Fruit fly (Drosophila melanogaster) whole organism, embryonic: ENCODE data around the gene ari-1.

Experiments used
- Atf3 ChIP-seq: fragments of 200-800 bp; sonication (Bioruptor generic); optimal IDR thresholded peaks from 3 replicates; lab custom pipeline; 2016; ENCODE audit warnings: missing biosample characterization, missing genetic modification characterization
- Awh ChIP-seq: fragments of 200-800 bp; sonication (Bioruptor generic); IDR thresholded peaks from 2 replicates; pipeline ENCODE4, ENCODE4 v1.3.6; 2022; ENCODE audit warnings: missing biosample characterization, missing genetic modification characterization
- CG12299 ChIP-seq: fragments of 200-800 bp; sonication (Bioruptor generic); optimal IDR thresholded peaks from 2 replicates; lab custom pipeline; 2018; ENCODE audit warnings: missing biosample characterization, mild to moderate bottlenecking, missing genetic modification characterization
- CG14860 ChIP-seq: fragments of 200-800 bp; sonication (Bioruptor generic); IDR thresholded peaks from 3 replicates; pipeline ENCODE4 v1.3.6; 2022; ENCODE audit warnings: missing biosample characterization, missing genetic modification characterization; ENCODE audit not compliant: partially characterized antibody
- CG15601 ChIP-seq: fragments of 200-800 bp; sonication (Bioruptor generic); optimal IDR thresholded peaks from 3 replicates; lab custom pipeline; 2019; ENCODE audit warnings: missing biosample characterization, mild to moderate bottlenecking, missing genetic modification characterization, moderate library complexity
- CG16815 ChIP-seq: fragments of 200-800 bp; sonication (Bioruptor generic); optimal IDR thresholded peaks from 3 replicates; lab custom pipeline; 2017; ENCODE audit warnings: missing biosample characterization, mild to moderate bottlenecking, missing genetic modification characterization
- CG17328 ChIP-seq: fragments of 200-800 bp; sonication (Bioruptor generic); IDR thresholded peaks from 2 replicates; pipeline ENCODE4 v1.3.6; 2022; ENCODE audit warnings: missing biosample characterization, missing genetic modification characterization
- CG17829 ChIP-seq: fragments of 200-800 bp; optimal IDR thresholded peaks from 2 replicates; lab custom pipeline; 2019; ENCODE audit warnings: missing biosample characterization, mild to moderate bottlenecking, missing genetic modification characterization, moderate library complexity
- CG17912 ChIP-seq: fragments of 200-800 bp; sonication (Bioruptor generic); optimal IDR thresholded peaks from 2 replicates; lab custom pipeline; 2018; ENCODE audit warnings: missing biosample characterization, mild to moderate bottlenecking, missing genetic modification characterization
- CG18619 ChIP-seq: fragments of 200-800 bp; sonication (Bioruptor generic); optimal IDR thresholded peaks from 3 replicates; lab custom pipeline; 2017; ENCODE audit warnings: missing biosample characterization, mild to moderate bottlenecking, missing genetic modification characterization
- CG3065 ChIP-seq: fragments of 200-800 bp; sonication (Bioruptor generic); optimal IDR thresholded peaks from 2 replicates; lab custom pipeline; 2016; ENCODE audit warnings: missing biosample characterization, missing genetic modification characterization
- CG3726 ChIP-seq: fragments of 200-800 bp; sonication (Bioruptor generic); IDR thresholded peaks from 3 replicates; pipeline ENCODE4, ENCODE4 v1.3.6; 2022; ENCODE audit warnings: missing biosample characterization, missing genetic modification characterization
- CG3995 ChIP-seq: fragments of 200-800 bp; sonication (Bioruptor generic); optimal IDR thresholded peaks from 3 replicates; lab custom pipeline; 2016; ENCODE audit warnings: missing biosample characterization, missing genetic modification characterization
- CG6272 ChIP-seq: fragments of 200-800 bp; sonication (Bioruptor generic); IDR thresholded peaks from 2 replicates; pipeline ENCODE4 v1.3.6; 2022; ENCODE audit warnings: missing biosample characterization, missing genetic modification characterization
- CG7556 ChIP-seq: fragments of 200-800 bp; sonication (Bioruptor generic); optimal IDR thresholded peaks from 2 replicates; lab custom pipeline; 2017; ENCODE audit warnings: missing biosample characterization, mild to moderate bottlenecking, missing genetic modification characterization
- CG7987 ChIP-seq: fragments of 200-800 bp; sonication (Bioruptor generic); optimal IDR thresholded peaks from 2 replicates; lab custom pipeline; 2018; ENCODE audit warnings: missing biosample characterization, mild to moderate bottlenecking, missing genetic modification characterization, moderate library complexity
- CG9215 ChIP-seq: fragments of 200-800 bp; sonication (Bioruptor generic); IDR thresholded peaks from 2 replicates; pipeline ENCODE4 v1.3.6; 2022; ENCODE audit warnings: missing biosample characterization, missing genetic modification characterization
- D ChIP-seq, 2 experiments: fragments of 200-800 bp in 1 of 2; fragments of >200 bp in 1 of 2; sonication (Bioruptor generic) in 1 of 2; optimal IDR thresholded peaks; 2 replicates in 1 of 2; 3 replicates in 1 of 2; lab custom pipeline; 2017; ENCODE audit warnings: mild to moderate bottlenecking in 1 of 2, missing biosample characterization in 1 of 2, missing genetic modification characterization in 1 of 2, missing genetic modification reagents in 1 of 2
- Ets97D ChIP-seq: fragments of 200-800 bp; sonication (Bioruptor generic); optimal IDR thresholded peaks from 3 replicates; lab custom pipeline; 2016; ENCODE audit warnings: missing biosample characterization, missing genetic modification characterization
- Fer1 ChIP-seq: fragments of 200-800 bp; sonication (Bioruptor generic); optimal IDR thresholded peaks from 2 replicates; lab custom pipeline; 2017; ENCODE audit warnings: missing biosample characterization, mild to moderate bottlenecking, missing genetic modification characterization
- HLH54F ChIP-seq: fragments of 200-800 bp; sonication (Bioruptor generic); optimal IDR thresholded peaks from 3 replicates; lab custom pipeline; 2016; ENCODE audit warnings: missing biosample characterization, missing genetic modification characterization
- Hr3 ChIP-seq: fragments of 200-800 bp; sonication (Bioruptor generic); optimal IDR thresholded peaks from 3 replicates; lab custom pipeline; 2016; ENCODE audit warnings: missing biosample characterization, missing genetic modification characterization
- Hr78 ChIP-seq, 2 experiments: fragments of 200-800 bp in 1 of 2; fragments of >200 bp in 1 of 2; sonication (Bioruptor generic) in 1 of 2; optimal IDR thresholded peaks; 2 replicates each; lab custom pipeline; 2017 to 2019; ENCODE audit warnings: missing biosample characterization in 2 of 2, missing genetic modification characterization in 2 of 2, mild to moderate bottlenecking in 1 of 2, moderate library complexity in 1 of 2
- MBD-R2 ChIP-seq: fragments of 200-800 bp; sonication (Bioruptor generic); IDR thresholded peaks from 2 replicates; pipeline ENCODE4 v1.3.6; 2022; ENCODE audit warnings: missing biosample characterization, missing genetic modification characterization
- MTF-1 ChIP-seq: fragments of 200-800 bp; sonication (Bioruptor generic); optimal IDR thresholded peaks from 2 replicates; lab custom pipeline; 2018; ENCODE audit warnings: missing biosample characterization, mild to moderate bottlenecking, missing genetic modification characterization, borderline replicate concordance
- Med ChIP-seq: fragments of 200-800 bp; sonication (Bioruptor generic); peaks from one replicate; lab custom pipeline; 2016; ENCODE audit warnings: missing biosample characterization, missing genetic modification characterization, mild to moderate bottlenecking, inconsistent platforms, moderate library complexity
- NK7.1 ChIP-seq: fragments of 200-800 bp; sonication (Bioruptor generic); optimal IDR thresholded peaks from 3 replicates; lab custom pipeline; 2016; ENCODE audit warnings: missing biosample characterization, missing genetic modification characterization
- Oli ChIP-seq: fragments of 200-800 bp; sonication (Bioruptor generic); optimal IDR thresholded peaks from 2 replicates; lab custom pipeline; 2018; ENCODE audit warnings: missing biosample characterization, mild to moderate bottlenecking, missing genetic modification characterization, moderate library complexity
- Rx ChIP-seq: fragments of 200-800 bp; sonication (Bioruptor generic); IDR thresholded peaks from 2 replicates; pipeline ENCODE4 v1.3.6; 2022; ENCODE audit warnings: missing biosample characterization, missing genetic modification characterization
- Six4 ChIP-seq: fragments of 200-800 bp; sonication (Bioruptor generic); optimal IDR thresholded peaks from 2 replicates; lab custom pipeline; 2016; ENCODE audit warnings: missing biosample characterization, missing genetic modification characterization
- Xbp1 ChIP-seq: fragments of 200-800 bp; sonication (Bioruptor generic); optimal IDR thresholded peaks from 3 replicates; lab custom pipeline; 2016; ENCODE audit warnings: missing biosample characterization, mild to moderate bottlenecking, missing genetic modification characterization
- ara ChIP-seq: fragments of 200-800 bp; sonication (Bioruptor generic); IDR thresholded peaks from 2 replicates; pipeline ENCODE4 v1.3.6; 2022; ENCODE audit warnings: missing biosample characterization, missing genetic modification characterization
- bigmax ChIP-seq: fragments of 200-800 bp; sonication (Bioruptor generic); optimal IDR thresholded peaks from 2 replicates; lab custom pipeline; 2018; ENCODE audit warnings: missing biosample characterization, mild to moderate bottlenecking, missing genetic modification characterization
- chif ChIP-seq, 2 experiments: fragments of 200-800 bp; sonication (Bioruptor generic); optimal IDR thresholded peaks; 3 replicates each; lab custom pipeline; 2016; ENCODE audit warnings: missing biosample characterization in 2 of 2, missing genetic modification characterization in 2 of 2
- chm ChIP-seq: fragments of 200-800 bp; sonication (Bioruptor generic); IDR thresholded peaks from 2 replicates; pipeline ENCODE4 v1.3.6; 2022; ENCODE audit warnings: missing biosample characterization, missing genetic modification characterization
- corto ChIP-seq: fragments of 200-800 bp; sonication (Bioruptor generic); optimal IDR thresholded peaks from 2 replicates; lab custom pipeline; 2016; ENCODE audit warnings: missing biosample characterization, mild to moderate bottlenecking, missing genetic modification characterization, moderate library complexity
- cwo ChIP-seq: fragments of 200-800 bp; sonication (Bioruptor generic); optimal IDR thresholded peaks from 3 replicates; lab custom pipeline; 2017; ENCODE audit warnings: missing biosample characterization, missing genetic modification characterization, mild to moderate bottlenecking, moderate library complexity, missing genetic modification reagents
- da ChIP-seq: fragments of 200-800 bp; sonication (Bioruptor generic); optimal IDR thresholded peaks from 2 replicates; lab custom pipeline; 2016; ENCODE audit warnings: missing biosample characterization, missing genetic modification characterization
- eve ChIP-seq, 2 experiments: fragments of >200 bp; optimal IDR thresholded peaks; 2 replicates each; lab custom pipeline; 2017; ENCODE audit warnings: missing biosample characterization in 2 of 2, missing genetic modification characterization in 2 of 2
- exex ChIP-seq: fragments of 200-800 bp; sonication (Bioruptor generic); optimal IDR thresholded peaks from 4 replicates; lab custom pipeline; 2018; ENCODE audit warnings: missing biosample characterization, mild to moderate bottlenecking, missing genetic modification characterization, moderate library complexity
- eyg ChIP-seq: fragments of 200-800 bp; sonication (Bioruptor generic); optimal IDR thresholded peaks from 3 replicates; lab custom pipeline; 2016; ENCODE audit warnings: missing biosample characterization, missing genetic modification characterization
- h ChIP-seq: fragments of >200 bp; optimal IDR thresholded peaks from 2 replicates; lab custom pipeline; 2017
- ham ChIP-seq: fragments of 200-800 bp; sonication (Bioruptor generic); IDR thresholded peaks from 2 replicates; pipeline ENCODE4 v1.3.6; 2022; ENCODE audit warnings: missing biosample characterization, missing genetic modification characterization
- pfk ChIP-seq: fragments of 200-800 bp; sonication (Bioruptor generic); optimal IDR thresholded peaks from 2 replicates; lab custom pipeline; 2018; ENCODE audit warnings: missing biosample characterization, mild to moderate bottlenecking, missing genetic modification characterization, moderate library complexity
- phol ChIP-seq: fragments of 200-800 bp; sonication (Bioruptor generic); optimal IDR thresholded peaks from 3 replicates; lab custom pipeline; 2018; ENCODE audit warnings: missing biosample characterization, mild to moderate bottlenecking, missing genetic modification characterization, moderate library complexity
- pnt ChIP-seq: fragments of 200-800 bp; sonication (Bioruptor generic); optimal IDR thresholded peaks from 3 replicates; lab custom pipeline; 2016; ENCODE audit warnings: missing biosample characterization, missing genetic modification characterization
- sob ChIP-seq: fragments of 200-800 bp; sonication (Bioruptor generic); IDR thresholded peaks from 2 replicates; pipeline ENCODE4 v1.3.6; 2022; ENCODE audit warnings: missing biosample characterization, missing genetic modification characterization
- sug ChIP-seq: fragments of 200-800 bp; optimal IDR thresholded peaks from 2 replicates; lab custom pipeline; 2019; ENCODE audit warnings: missing biosample characterization, mild to moderate bottlenecking, missing genetic modification characterization, moderate library complexity
- tin ChIP-seq: fragments of 200-800 bp; sonication (Bioruptor generic); optimal IDR thresholded peaks from 3 replicates; lab custom pipeline; 2016; ENCODE audit warnings: missing biosample characterization, missing genetic modification characterization
- vfl ChIP-seq: fragments of 200-800 bp; sonication (Bioruptor generic); optimal IDR thresholded peaks from 2 replicates; lab custom pipeline; 2016; ENCODE audit warnings: missing biosample characterization, missing genetic modification characterization

Gene ari-1

DNA sequence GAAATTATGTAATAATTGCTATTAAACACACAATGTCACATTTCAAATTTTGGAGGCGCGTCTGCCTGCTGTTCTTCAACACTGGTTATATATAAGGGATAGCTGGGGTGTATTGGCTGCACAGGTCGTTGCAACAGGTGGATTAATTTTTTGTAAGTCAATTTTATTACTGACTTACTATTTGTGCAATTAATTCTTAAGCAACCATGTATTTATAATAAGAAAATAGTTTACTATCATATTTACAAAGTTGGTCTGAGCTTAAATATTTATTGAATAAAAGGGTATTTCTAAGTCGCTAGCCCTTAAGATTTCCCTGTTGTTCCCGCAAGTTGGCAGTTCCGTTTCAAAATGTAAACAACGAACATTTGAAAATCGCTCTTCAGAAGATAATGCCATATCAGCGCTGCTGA, 44.8 kb downstream of the ari-1 start, which contains the start of gene RhoGAP16F (continued):
- TF ChIP-seq corto (GFP tag; lab: Kevin White, UChicago) (no peak), CG17912 (GFP tag; lab: Kevin White, UChicago) (peak; percentile 55), exex (tag; lab: Kevin White, UChicago) (peak; percentile 57), NK7.1 (GFP tag; lab: Kevin White, UChicago) (peak; percentile 45), CG12299 (peak; percentile 53), CG9215 (GFP tag; lab: Robert Waterston, UW) (peak; percentile 79), Six4 (GFP tag; lab: Kevin White, UChicago) (peak; percentile 78), HLH54F (GFP tag; lab: Kevin White, UChicago) (peak; percentile 83), CG3995 (GFP tag; lab: Kevin White, UChicago) (peak; percentile 31), Rx (GFP tag; lab: Robert Waterston, UW) (peak; percentile 53; the same call in 1 of the 2 replicates), phol (peak; percentile 87), cwo (GFP tag; lab: Kevin White, UChicago) (peak; percentile 73), MTF-1 (GFP tag; lab: Kevin White, UChicago) (peak; percentile 29), pfk (GFP tag; lab: Kevin White, UChicago) (no peak), CG16815 (GFP tag; lab: Kevin White, UChicago) (peak; percentile 83), Awh (GFP tag; lab: Robert Waterston, UW) (peak; percentile 67), vfl (GFP tag; lab: Kevin White, UChicago) (peak; percentile 79), eve (GFP tag; optimal IDR thresholded peaks at IDR 0.05; lab: Kevin White, UChicago) (no peak), chm (GFP tag; lab: Robert Waterston, UW) (peak; percentile 73), Hr3 (peak; percentile 88), CG7987 (GFP tag; lab: Kevin White, UChicago) (peak; percentile 61), eyg (no peak), h (lab: Kevin White, UChicago) (no peak), Med (peak; percentile 96), D (optimal IDR thresholded peaks at IDR 0.05; lab: Kevin White, UChicago) (no peak), D (GFP tag; optimal IDR thresholded peaks at IDR 0.05; lab: Kevin White, UChicago) (peak; percentile 69), CG17328 (GFP tag; lab: Robert Waterston, UW) (peak; percentile 78), CG6272 (GFP tag; lab: Robert Waterston, UW) (peak; percentile 67), CG3726 (0 out of 3 replicates have a peak, but pooled peaks have one; percentile 60), da (GFP tag; lab: Kevin White, UChicago) (peak; percentile 9), CG3065 (peak; percentile 73), CG18619 (peak; percentile 79), pnt (peak; percentile 72), CG15601 (tag; lab: Kevin White, UChicago) (peak; percentile 72), ara (peak; percentile 79), Atf3 (peak; percentile 80), Oli (peak; percentile 84), CG17829 (tag; lab: Kevin White, UChicago) (peak; percentile 86), Fer1 (GFP tag; lab: Kevin White, UChicago) (peak; percentile 79), Xbp1 (GFP tag; lab: Kevin White, UChicago) (peak; percentile 92), MBD-R2 (GFP tag; lab: Robert Waterston, UW) (peak; percentile 72), CG14860 (GFP tag; lab: Robert Waterston, UW) (no peak), Ets97D (GFP tag; lab: Kevin White, UChicago) (peak; percentile 52), tin (GFP tag; lab: Kevin White, UChicago) (peak; percentile 85), Hr78 (GFP tag; optimal IDR thresholded peaks at IDR 0.05; lab: Kevin White, UChicago) (peak in 1 of 2 experiments; percentile 29), ham (GFP tag; lab: Robert Waterston, UW) (0 out of 2 replicates have a peak, but pooled peaks have one; percentile 22), bigmax (GFP tag; lab: Kevin White, UChicago) (no peak), sug (tag; lab: Kevin White, UChicago) (peak; percentile 79), CG7556 (GFP tag; lab: Kevin White, UChicago) (peak; percentile 76), sob (GFP tag; lab: Robert Waterston, UW) (peak; percentile 88), chif (GFP tag; optimal IDR thresholded peaks at IDR 0.05; lab: Kevin White, UChicago) (peak; percentile 71 to 85)
